Worm (Caenorhabditis elegans): Measurements from ENCODE around the gene str-13.

DNA sequence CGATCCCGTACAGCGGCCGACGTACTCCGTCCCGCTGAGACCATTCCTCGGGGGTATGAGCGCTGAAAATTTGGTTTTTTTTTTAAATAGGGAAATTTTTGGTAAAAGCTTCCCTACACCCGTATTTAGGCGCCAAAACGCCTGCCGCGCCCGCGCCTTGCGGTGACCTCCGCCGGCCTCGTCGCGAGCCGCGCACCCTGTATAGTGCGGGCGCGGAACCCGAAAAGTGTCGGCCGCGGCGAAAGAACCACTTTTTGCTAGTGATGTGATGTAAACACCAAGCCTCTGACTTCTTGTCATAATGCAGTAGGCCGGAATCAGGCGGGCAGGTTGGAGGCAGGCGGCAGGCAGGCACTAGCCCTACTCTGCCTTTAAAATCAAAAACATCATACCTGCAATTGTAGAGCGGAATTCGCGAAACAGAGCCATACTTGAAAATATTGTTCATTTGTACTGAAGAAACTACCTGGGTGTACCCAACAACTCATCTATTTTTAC, 8.3 kb downstream of the str-13 start, which contains the start of gene srt-29:
- TF ChIP-seq lin-29 (GFP tag; IDR thresholded peaks at IDR 0.05) (no peak), F44E2.7 (GFP tag; IDR thresholded peaks at IDR 0.05) (no peak), fkh-10 (GFP tag; optimal IDR thresholded peaks at IDR 0.05) (no peak), skn-1 (tag; optimal IDR thresholded peaks at IDR 0.05) (no peak), ceh-82 (tag; optimal IDR thresholded peaks at IDR 0.05) (no peak), dmd-9 (GFP tag; IDR thresholded peaks at IDR 0.05) (no peak), nhr-10 (tag; optimal IDR thresholded peaks at IDR 0.05) (no peak), nhr-6 (tag; optimal IDR thresholded peaks at IDR 0.05) (no peak), lin-15B (tag; optimal IDR thresholded peaks at IDR 0.05) (no peak), F26F4.8 (GFP tag; conservative IDR thresholded peaks at IDR 0.05) (no peak), ZK546.5 (tag; optimal IDR thresholded peaks at IDR 0.05) (no peak), lin-13 (GFP tag; optimal IDR thresholded peaks at IDR 0.05) (no peak), ctbp-1 (GFP tag; IDR thresholded peaks at IDR 0.05) (no peak)
